Fruit fly (Drosophila melanogaster) whole organism, embryonic: ENCODE data around the gene Kua.

Experiments
- Ada2b ChIP-seq: fragments of 200-800 bp; sonication (Bioruptor generic); IDR thresholded peaks from 2 replicates; pipeline ENCODE4 v1.3.6; 2022; ENCODE audit warnings: missing biosample characterization, missing genetic modification characterization
- Aef1 ChIP-seq: fragments of 200-800 bp; sonication (Bioruptor generic); IDR thresholded peaks from 3 replicates; pipeline ENCODE4 v1.3.6; 2022; ENCODE audit warnings: missing biosample characterization, missing genetic modification characterization
- BEAF-32 ChIP-seq: fragments of 200-800 bp; sonication (Bioruptor generic); optimal IDR thresholded peaks from 3 replicates; lab custom pipeline; 2017; ENCODE audit warnings: missing biosample characterization, missing genetic modification characterization, mild to moderate bottlenecking, moderate library complexity, missing genetic modification reagents
- Blimp-1 ChIP-seq: fragments of 200-800 bp; sonication (Bioruptor generic); optimal IDR thresholded peaks from 3 replicates; lab custom pipeline; 2018; ENCODE audit warnings: missing biosample characterization, missing genetic modification characterization, mild to moderate bottlenecking, moderate library complexity, missing genetic modification reagents
- CG10147 ChIP-seq: fragments of 200-800 bp; sonication (Bioruptor generic); optimal IDR thresholded peaks from 2 replicates; lab custom pipeline; 2019; ENCODE audit warnings: missing biosample characterization, mild to moderate bottlenecking, missing genetic modification characterization, moderate library complexity
- CG10462 ChIP-seq: fragments of 200-800 bp; sonication (Bioruptor generic); optimal IDR thresholded peaks from 2 replicates; lab custom pipeline; 2016; ENCODE audit warnings: missing biosample characterization, missing genetic modification characterization
- CG11504 ChIP-seq: fragments of 200-800 bp; sonication (Bioruptor generic); optimal IDR thresholded peaks from 3 replicates; lab custom pipeline; 2019; ENCODE audit warnings: missing biosample characterization, mild to moderate bottlenecking, missing genetic modification characterization, moderate library complexity
- CG1233 ChIP-seq: fragments of 200-800 bp; sonication (Bioruptor generic); optimal IDR thresholded peaks from 4 replicates; lab custom pipeline; 2018; ENCODE audit warnings: missing biosample characterization, mild to moderate bottlenecking, missing genetic modification characterization
- CG12744 ChIP-seq: fragments of 200-800 bp; sonication (Bioruptor generic); optimal IDR thresholded peaks from 2 replicates; lab custom pipeline; 2016; ENCODE audit warnings: missing biosample characterization, missing genetic modification characterization
- CG15073 ChIP-seq: fragments of 200-800 bp; sonication (Bioruptor generic); optimal IDR thresholded peaks from 2 replicates; lab custom pipeline; 2016; ENCODE audit warnings: missing biosample characterization, missing genetic modification characterization
- CG15514 ChIP-seq: fragments of 200-800 bp; sonication (Bioruptor generic); optimal IDR thresholded peaks from 3 replicates; lab custom pipeline; 2017; ENCODE audit warnings: missing biosample characterization, missing genetic modification characterization, mild to moderate bottlenecking, moderate library complexity, missing genetic modification reagents
- CG16815 ChIP-seq: fragments of 200-800 bp; sonication (Bioruptor generic); optimal IDR thresholded peaks from 3 replicates; lab custom pipeline; 2017; ENCODE audit warnings: missing biosample characterization, mild to moderate bottlenecking, missing genetic modification characterization
- CG17186 ChIP-seq: fragments of 200-800 bp; sonication (Bioruptor generic); optimal IDR thresholded peaks from 3 replicates; lab custom pipeline; 2017; ENCODE audit warnings: missing biosample characterization, missing genetic modification reagents, missing genetic modification characterization
- CG18599 ChIP-seq: fragments of 200-800 bp; sonication (Bioruptor generic); optimal IDR thresholded peaks from 3 replicates; lab custom pipeline; 2017; ENCODE audit warnings: missing biosample characterization, missing genetic modification characterization, mild to moderate bottlenecking, moderate library complexity, missing genetic modification reagents
- CG31441 ChIP-seq: fragments of 200-800 bp; sonication (Bioruptor generic); IDR thresholded peaks from 2 replicates; pipeline ENCODE4 v1.3.6; 2022; ENCODE audit warnings: missing biosample characterization, missing genetic modification characterization
- CG3163 ChIP-seq: fragments of 200-800 bp; sonication (Bioruptor generic); optimal IDR thresholded peaks from 3 replicates; lab custom pipeline; 2016; ENCODE audit warnings: missing biosample characterization, missing genetic modification characterization
- CG3995 ChIP-seq: fragments of 200-800 bp; sonication (Bioruptor generic); optimal IDR thresholded peaks from 3 replicates; lab custom pipeline; 2016; ENCODE audit warnings: missing biosample characterization, missing genetic modification characterization
- CG4617 ChIP-seq: fragments of 200-800 bp; sonication (Bioruptor generic); optimal IDR thresholded peaks from 3 replicates; lab custom pipeline; 2016; ENCODE audit warnings: missing biosample characterization, missing genetic modification characterization, borderline replicate concordance
- CG6175 ChIP-seq: fragments of 200-800 bp; sonication (Bioruptor generic); IDR thresholded peaks from 3 replicates; pipeline ENCODE4 v1.3.6; 2022; ENCODE audit warnings: missing biosample characterization, missing genetic modification characterization
- CG7271 ChIP-seq: fragments of 200-800 bp; sonication (Bioruptor generic); optimal IDR thresholded peaks from 2 replicates; lab custom pipeline; 2018; ENCODE audit warnings: missing biosample characterization, mild to moderate bottlenecking, missing genetic modification characterization, moderate library complexity
- CG7372 ChIP-seq: fragments of 200-800 bp; sonication (Bioruptor generic); IDR thresholded peaks from 2 replicates; pipeline ENCODE4 v1.3.6; 2022; ENCODE audit warnings: missing biosample characterization, missing genetic modification characterization
- CG7963 ChIP-seq: fragments of 200-800 bp; sonication (Bioruptor generic); IDR thresholded peaks from 3 replicates; pipeline ENCODE4 v1.3.6; 2022; ENCODE audit warnings: missing biosample characterization, missing genetic modification characterization; ENCODE audit not compliant: partially characterized antibody
- CG9932 ChIP-seq: fragments of 200-800 bp; sonication (Bioruptor generic); IDR thresholded peaks from 2 replicates; pipeline ENCODE4 v1.3.6; 2022; ENCODE audit warnings: missing biosample characterization, missing genetic modification characterization
- Deaf1 ChIP-seq: fragments of 200-800 bp; optimal IDR thresholded peaks from 3 replicates; lab custom pipeline; 2019; ENCODE audit warnings: missing biosample characterization, mild to moderate bottlenecking, missing genetic modification characterization, moderate library complexity
- Dek ChIP-seq: fragments of 200-800 bp; sonication (Bioruptor generic); optimal IDR thresholded peaks from 3 replicates; lab custom pipeline; 2019; ENCODE audit warnings: missing biosample characterization, mild to moderate bottlenecking, missing genetic modification characterization, moderate library complexity
- Doc2 ChIP-seq: fragments of 200-800 bp; sonication (Bioruptor generic); IDR thresholded peaks from 2 replicates; pipeline ENCODE4 v1.3.6; 2022; ENCODE audit warnings: missing biosample characterization, missing genetic modification characterization
- Fer1 ChIP-seq: fragments of 200-800 bp; sonication (Bioruptor generic); optimal IDR thresholded peaks from 2 replicates; lab custom pipeline; 2017; ENCODE audit warnings: missing biosample characterization, mild to moderate bottlenecking, missing genetic modification characterization
- HmgD ChIP-seq: fragments of 200-800 bp; sonication (Bioruptor generic); optimal IDR thresholded peaks from 3 replicates; lab custom pipeline; 2016; ENCODE audit warnings: missing biosample characterization, missing genetic modification characterization
- Lpt ChIP-seq: fragments of >200 bp; optimal IDR thresholded peaks from 2 replicates; lab custom pipeline; 2018; ENCODE audit warnings: missing biosample characterization, missing genetic modification characterization
- Spps ChIP-seq: fragments of 200-800 bp; sonication (Bioruptor generic); optimal IDR thresholded peaks from 2 replicates; lab custom pipeline; 2018; ENCODE audit warnings: missing biosample characterization, mild to moderate bottlenecking, missing genetic modification characterization
- Usf ChIP-seq: fragments of 200-800 bp; sonication (Bioruptor generic); optimal IDR thresholded peaks from 2 replicates; lab custom pipeline; 2017; ENCODE audit warnings: missing genotype, missing biosample characterization, missing genetic modification characterization
- ara ChIP-seq: fragments of 200-800 bp; sonication (Bioruptor generic); IDR thresholded peaks from 2 replicates; pipeline ENCODE4 v1.3.6; 2022; ENCODE audit warnings: missing biosample characterization, missing genetic modification characterization
- ash1 ChIP-seq: fragments of 200-800 bp; sonication (Bioruptor generic); optimal IDR thresholded peaks from 2 replicates; lab custom pipeline; 2018; ENCODE audit warnings: missing biosample characterization, mild to moderate bottlenecking, missing genetic modification characterization
- chinmo ChIP-seq: fragments of 200-800 bp; sonication (Bioruptor generic); IDR thresholded peaks from 4 replicates; pipeline ENCODE4 v1.3.6; 2022; ENCODE audit warnings: missing biosample characterization, missing genetic modification characterization; ENCODE audit not compliant: partially characterized antibody
- dimm ChIP-seq: fragments of 200-800 bp; sonication (Bioruptor generic); IDR thresholded peaks from 2 replicates; pipeline ENCODE4 v1.3.6; 2022; ENCODE audit warnings: missing biosample characterization, missing genetic modification characterization
- disco-r ChIP-seq: fragments of 200-800 bp; sonication (Bioruptor generic); optimal IDR thresholded peaks from 2 replicates; lab custom pipeline; 2016; ENCODE audit warnings: missing biosample characterization, missing genetic modification characterization
- ems ChIP-seq: fragments of 200-800 bp; sonication (Bioruptor generic); optimal IDR thresholded peaks from 3 replicates; lab custom pipeline; 2016; ENCODE audit warnings: missing biosample characterization, missing genetic modification characterization
- eyg ChIP-seq: fragments of 200-800 bp; sonication (Bioruptor generic); optimal IDR thresholded peaks from 3 replicates; lab custom pipeline; 2016; ENCODE audit warnings: missing biosample characterization, missing genetic modification characterization
- jigr1 ChIP-seq: fragments of 200-800 bp; sonication (Bioruptor generic); IDR thresholded peaks from 3 replicates; pipeline ENCODE4 v1.3.6; 2022; ENCODE audit warnings: missing biosample characterization, missing genetic modification characterization
- lola ChIP-seq, 3 experiments: fragments of >200 bp in 2 of 3; fragments of 200-800 bp in 1 of 3; sonication (Bioruptor generic) in 1 of 3; optimal IDR thresholded peaks; 2 replicates each; lab custom pipeline; 2017 to 2019; ENCODE audit warnings: missing biosample characterization in 3 of 3, missing genetic modification characterization in 3 of 3, mild to moderate bottlenecking in 1 of 3, moderate library complexity in 1 of 3
- lov ChIP-seq, 2 experiments: fragments of 200-800 bp in 1 of 2; fragments of >200 bp in 1 of 2; sonication (Bioruptor generic) in 1 of 2; IDR thresholded peaks in 1 of 2; optimal IDR thresholded peaks in 1 of 2; 2 replicates in 1 of 2; 3 replicates in 1 of 2; pipeline versions ENCODE4 v1.3.6 to Lab custom; 2017 to 2022; ENCODE audit warnings: missing biosample characterization in 1 of 2, missing genetic modification characterization in 1 of 2
- mld ChIP-seq: fragments of 200-800 bp; sonication (Bioruptor generic); IDR thresholded peaks from 3 replicates; pipeline ENCODE4 v1.3.6; 2022; ENCODE audit warnings: missing biosample characterization, missing genetic modification characterization; ENCODE audit not compliant: partially characterized antibody
- nmo ChIP-seq: fragments of 200-800 bp; sonication (Bioruptor generic); optimal IDR thresholded peaks from 2 replicates; lab custom pipeline; 2018; ENCODE audit warnings: missing biosample characterization, mild to moderate bottlenecking, missing genetic modification characterization, moderate library complexity
- oc ChIP-seq: fragments of 200-800 bp; sonication (Bioruptor generic); optimal IDR thresholded peaks from 2 replicates; lab custom pipeline; 2018; ENCODE audit warnings: missing biosample characterization, mild to moderate bottlenecking, missing genetic modification characterization, moderate library complexity
- pan ChIP-seq, 4 experiments: fragments of >200 bp in 3 of 4; fragments of 200-800 bp in 1 of 4; sonication (Bioruptor generic) in 1 of 4; optimal IDR thresholded peaks in 3 of 4; IDR thresholded peaks in 1 of 4; 2 replicates each; pipeline versions ENCODE4 v1.3.6 to Lab custom; 2017 to 2022; ENCODE audit warnings: missing biosample characterization in 2 of 4, missing genetic modification characterization in 2 of 4, mixed read lengths in 1 of 4
- slbo ChIP-seq: fragments of 200-800 bp; sonication (Bioruptor generic); IDR thresholded peaks from 2 replicates; pipeline ENCODE4 v1.3.6; 2022; ENCODE audit warnings: missing biosample characterization, missing genetic modification characterization
- sob ChIP-seq: fragments of 200-800 bp; sonication (Bioruptor generic); IDR thresholded peaks from 2 replicates; pipeline ENCODE4 v1.3.6; 2022; ENCODE audit warnings: missing biosample characterization, missing genetic modification characterization
- unpg ChIP-seq: fragments of 200-800 bp; sonication (Bioruptor generic); optimal IDR thresholded peaks from 3 replicates; lab custom pipeline; 2018; ENCODE audit warnings: missing biosample characterization, mild to moderate bottlenecking, missing genetic modification characterization, moderate library complexity

Kua gene

DNA sequence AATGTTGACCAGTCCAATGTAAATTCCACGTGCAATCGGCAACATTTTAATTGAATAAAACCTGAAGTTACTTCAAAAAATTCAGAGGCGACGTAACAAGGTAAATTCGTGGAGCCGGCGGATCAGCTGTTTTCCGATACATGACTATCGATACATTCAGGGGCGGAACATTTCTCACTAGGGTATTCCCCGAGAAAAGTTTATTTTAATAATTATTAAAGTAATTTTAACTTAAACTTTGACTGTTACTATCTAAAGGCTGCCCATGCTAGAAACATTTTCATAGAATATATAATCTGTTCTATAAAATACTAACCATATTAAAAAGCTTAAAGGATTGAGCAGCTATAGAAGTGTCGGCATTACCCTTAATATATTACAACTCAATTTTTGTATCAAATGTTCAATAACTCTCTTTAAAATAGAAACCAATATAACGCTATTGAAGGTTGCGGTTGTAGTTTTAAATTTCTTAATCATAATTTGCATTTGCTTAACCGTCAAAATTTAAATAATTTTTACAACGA is at the start of gene Kua, which contains the start of gene mRpS18B (continued):
- TF ChIP-seq CG11504 (peak; percentile 70), oc (peak; percentile 28), Lpt (GFP tag; lab: Kevin White, UChicago) (no peak), CG10147 (GFP tag; lab: Kevin White, UChicago) (peak; percentile 53), ash1 (GFP tag; lab: Kevin White, UChicago) (no peak), ems (GFP tag; lab: Kevin White, UChicago) (peak; percentile 10), sob (GFP tag; lab: Robert Waterston, UW) (peak; percentile 71), jigr1 (no peak), CG31441 (peak; percentile 64), CG17186 (no peak), CG3163 (GFP tag; lab: Kevin White, UChicago) (no peak), Ada2b (GFP tag; lab: Robert Waterston, UW) (peak; percentile 60), CG4617 (peak; percentile 40), nmo (GFP tag; lab: Kevin White, UChicago) (peak; percentile 65), CG7271 (tag; lab: Kevin White, UChicago) (no peak), ara (GFP tag; lab: Robert Waterston, UW) (no peak), HmgD (no peak), Aef1 (GFP tag; lab: Robert Waterston, UW) (peak; percentile 51; the same call in 2 of the 3 replicates), CG15514 (GFP tag; lab: Kevin White, UChicago) (peak; percentile 63), lola (GFP tag; optimal IDR thresholded peaks at IDR 0.05; lab: Kevin White, UChicago) (peak in 1 of 3 experiments; percentile 52), Deaf1 (tag; lab: Kevin White, UChicago) (no peak), BEAF-32 (GFP tag; lab: Kevin White, UChicago) (peak; percentile 71), slbo (GFP tag; lab: Robert Waterston, UW) (peak; percentile 84), Doc2 (GFP tag; lab: Robert Waterston, UW) (no peak), eyg (GFP tag; lab: Kevin White, UChicago) (no peak), CG12744 (GFP tag; lab: Kevin White, UChicago) (no peak), Dek (tag; lab: Kevin White, UChicago) (peak; percentile 35), CG10462 (no peak), CG1233 (GFP tag; lab: Kevin White, UChicago) (peak; percentile 14), Fer1 (GFP tag; lab: Kevin White, UChicago) (peak; percentile 26), pan (optimal IDR thresholded peaks at IDR 0.05; lab: Kevin White, UChicago) (no peak), pan (GFP tag; optimal IDR thresholded peaks at IDR 0.05 in 1 of 2, IDR thresholded peaks at IDR 0.05 in 1 of 2) (peak in 1 of 2 experiments; percentile 63), chinmo (GFP tag; lab: Robert Waterston, UW) (no peak), CG16815 (GFP tag; lab: Kevin White, UChicago) (no peak), CG7372 (GFP tag; lab: Robert Waterston, UW) (0 out of 2 replicates have a peak, but pooled peaks have one; percentile 32), CG3995 (GFP tag; lab: Kevin White, UChicago) (no peak), Usf (no peak), Blimp-1 (GFP tag; lab: Kevin White, UChicago) (peak; percentile 54), lov (optimal IDR thresholded peaks at IDR 0.05; lab: Kevin White, UChicago) (no peak), lov (GFP tag; IDR thresholded peaks at IDR 0.05; lab: Robert Waterston, UW) (no peak), dimm (GFP tag; lab: Robert Waterston, UW) (no peak), disco-r (GFP tag; lab: Kevin White, UChicago) (no peak), CG15073 (GFP tag; lab: Kevin White, UChicago) (no peak), CG18599 (peak; percentile 51), unpg (GFP tag; lab: Kevin White, UChicago) (peak; percentile 62), CG7963 (GFP tag; lab: Robert Waterston, UW) (peak; percentile 41; the same call in 1 of the 3 replicates), CG6175 (no peak), mld (GFP tag; lab: Robert Waterston, UW) (no peak), CG9932 (GFP tag; lab: Robert Waterston, UW) (peak; percentile 78), Spps (tag; lab: Kevin White, UChicago) (no peak)
